Worm (Caenorhabditis elegans) whole organism, L4 larva: Measurements from ENCODE around the gene C36A4.4.

Source experiments
- F44E2.7 ChIP-seq: fragments of 200-800 bp; sonication (Bioruptor generic); IDR thresholded peaks from 2 replicates; pipeline ENCODE4 v2.1.2; 2022; ENCODE audit warnings: missing genetic modification characterization, missing compliant biosample characterization
- R02D3.7 ChIP-seq: fragments of 150-350 bp; sonication (generic microtip); optimal IDR thresholded peaks from 3 replicates; lab custom pipeline; 2014; ENCODE audit warnings: missing biosample characterization, missing genetic modification characterization
- T20F7.1 ChIP-seq: fragments of 200-800 bp; sonication (Bioruptor generic); optimal IDR thresholded peaks from 2 replicates; lab custom pipeline; 2018; ENCODE audit warnings: mild to moderate bottlenecking, missing genetic modification characterization, missing compliant biosample characterization
- Y5F2A.4 ChIP-seq: fragments of 200-800 bp; sonication (Bioruptor generic); optimal IDR thresholded peaks from 2 replicates; lab custom pipeline; 2018; ENCODE audit warnings: mild to moderate bottlenecking, missing genetic modification characterization, missing compliant biosample characterization
- ZK546.5 ChIP-seq, 2 experiments: sonication (generic microtip); optimal IDR thresholded peaks; 2 replicates each; lab custom pipeline; 2017; ENCODE audit warnings: missing biosample characterization in 2 of 2, missing genetic modification characterization in 2 of 2
- aha-1 ChIP-seq: fragments of 150-350 bp; peaks from one replicate; lab custom pipeline; 2014; ENCODE audit warnings: missing biosample characterization, missing genetic modification characterization
- aly-2 ChIP-seq: sonication (generic microtip); optimal IDR thresholded peaks from 2 replicates; lab custom pipeline; 2018; ENCODE audit warnings: missing biosample characterization, missing genetic modification characterization
- ceh-20 ChIP-seq: fragments of 200-800 bp; sonication (Bioruptor generic); IDR thresholded peaks from 2 replicates; pipeline ENCODE4 v1.3.6; 2022; ENCODE audit warnings: missing genetic modification reagents, missing genetic modification characterization, missing compliant biosample characterization
- ceh-28 ChIP-seq: fragments of 150-350 bp; optimal IDR thresholded peaks from 2 replicates; lab custom pipeline; 2014; ENCODE audit warnings: missing biosample characterization, missing genetic modification reagents, missing genetic modification characterization
- ceh-32 ChIP-seq: sonication (generic microtip); optimal IDR thresholded peaks from 2 replicates; lab custom pipeline; 2016; ENCODE audit warnings: mild to moderate bottlenecking, missing genetic modification characterization, missing compliant biosample characterization; ENCODE audit not compliant: poor library complexity
- ceh-82 ChIP-seq: sonication (generic microtip); optimal IDR thresholded peaks from 2 replicates; lab custom pipeline; 2017; ENCODE audit warnings: missing biosample characterization, missing genetic modification characterization
- ctbp-1 ChIP-seq: fragments of 200-800 bp; sonication (Bioruptor generic); IDR thresholded peaks from 2 replicates; pipeline ENCODE4 v1.3.6; 2022; ENCODE audit warnings: missing genetic modification reagents, missing genetic modification characterization, missing compliant biosample characterization
- daf-19 ChIP-seq: fragments of 200-800 bp; sonication (Bioruptor generic); conservative IDR thresholded peaks from 2 replicates; pipeline ENCODE4 v1.3.6; 2022; ENCODE audit warnings: missing genetic modification characterization, missing compliant biosample characterization
- daf-8 ChIP-seq: fragments of 200-800 bp; sonication (Bioruptor generic); IDR thresholded peaks from 2 replicates; pipeline ENCODE4 v1.3.6; 2022; ENCODE audit warnings: missing genetic modification characterization, missing compliant biosample characterization
- duxl-1 ChIP-seq: sonication (generic microtip); optimal IDR thresholded peaks from 2 replicates; lab custom pipeline; 2016; ENCODE audit warnings: mild to moderate bottlenecking, missing genetic modification characterization, moderate library complexity, missing compliant biosample characterization; ENCODE audit not compliant: poor library complexity
- egl-43 ChIP-seq: fragments of 200-800 bp; sonication (Bioruptor generic); IDR thresholded peaks from 2 replicates; pipeline ENCODE4 v1.3.6; 2022; ENCODE audit warnings: missing genetic modification reagents, missing genetic modification characterization, missing compliant biosample characterization
- fkh-10 ChIP-seq: fragments of 150-350 bp; optimal IDR thresholded peaks from 2 replicates; lab custom pipeline; 2014; ENCODE audit warnings: missing biosample characterization, missing genetic modification reagents, missing genetic modification characterization
- hif-1 ChIP-seq, 2 experiments: sonication (generic microtip); optimal IDR thresholded peaks; 2 replicates each; lab custom pipeline; 2016 to 2017; ENCODE audit warnings: missing compliant biosample characterization in 2 of 2, missing genetic modification characterization in 2 of 2, missing genetic modification reagents in 2 of 2, missing genotype in 2 of 2, mild to moderate bottlenecking in 1 of 2
- hlh-11 ChIP-seq: fragments of 200-800 bp; sonication (Bioruptor generic); optimal IDR thresholded peaks from 2 replicates; lab custom pipeline; 2018; ENCODE audit warnings: mild to moderate bottlenecking, missing genetic modification characterization, missing compliant biosample characterization
- hlh-30 ChIP-seq: sonication (generic microtip); optimal IDR thresholded peaks from 2 replicates; lab custom pipeline; 2017; ENCODE audit warnings: antibody characterized with exemption, mild to moderate bottlenecking, missing genetic modification characterization, missing compliant biosample characterization; ENCODE audit not compliant: insufficient read depth
- hmg-1.1 ChIP-seq: fragments of 200-800 bp; sonication (Bioruptor generic); IDR thresholded peaks from 2 replicates; pipeline ENCODE4 v1.3.6; 2022; ENCODE audit warnings: missing genetic modification reagents, missing genetic modification characterization, missing compliant biosample characterization
- jun-1 ChIP-seq: fragments of 150-350 bp; optimal IDR thresholded peaks from 2 replicates; lab custom pipeline; 2014; ENCODE audit warnings: missing biosample characterization, missing genetic modification reagents, missing genetic modification characterization
- lim-7 ChIP-seq: fragments of 200-800 bp; sonication (Bioruptor generic); IDR thresholded peaks from 2 replicates; pipeline ENCODE4 v1.3.6; 2022; ENCODE audit warnings: missing genetic modification characterization, missing compliant biosample characterization
- lin-13 ChIP-seq: fragments of 150-350 bp; optimal IDR thresholded peaks from 2 replicates; lab custom pipeline; 2014; ENCODE audit warnings: missing biosample characterization, missing genetic modification reagents, missing genetic modification characterization
- lin-38 ChIP-seq: fragments of 200-800 bp; sonication (Bioruptor generic); IDR thresholded peaks from 2 replicates; pipeline ENCODE4 v1.3.6; 2022; ENCODE audit warnings: missing genetic modification reagents, missing genetic modification characterization, missing compliant biosample characterization
- lin-39 ChIP-seq: fragments of 150-350 bp; optimal IDR thresholded peaks from 2 replicates; lab custom pipeline; 2014; ENCODE audit warnings: missing biosample characterization, missing genetic modification reagents, missing genetic modification characterization
- madf-5 ChIP-seq, 2 experiments: fragments of 200-800 bp; sonication (Bioruptor generic); IDR thresholded peaks; 2 replicates each; pipeline ENCODE4 v1.3.6; 2022; ENCODE audit warnings: missing compliant biosample characterization in 2 of 2, missing genetic modification characterization in 2 of 2
- madf-9 ChIP-seq: fragments of 200-800 bp; sonication (Bioruptor generic); conservative IDR thresholded peaks from 2 replicates; pipeline ENCODE4 v1.3.6; 2022; ENCODE audit warnings: missing genetic modification reagents, missing genetic modification characterization, missing compliant biosample characterization
- mdl-1 ChIP-seq, 2 experiments: fragments of 150-350 bp in 1 of 2; sonication (generic microtip) in 1 of 2; optimal IDR thresholded peaks; 2 replicates each; lab custom pipeline; 2014 to 2017; ENCODE audit warnings: missing biosample characterization in 2 of 2, missing genetic modification characterization in 2 of 2
- mdt-29 ChIP-seq: fragments of 200-800 bp; sonication (Bioruptor generic); IDR thresholded peaks from 2 replicates; pipeline ENCODE4 v1.3.6; 2022; ENCODE audit warnings: missing genetic modification reagents, missing genetic modification characterization, missing compliant biosample characterization
- mep-1 ChIP-seq: fragments of 150-350 bp; sonication (generic microtip); optimal IDR thresholded peaks from 3 replicates; lab custom pipeline; 2014; ENCODE audit warnings: missing biosample characterization, missing genetic modification characterization
- mes-2 ChIP-seq: sonication (generic microtip); optimal IDR thresholded peaks from 2 replicates; lab custom pipeline; 2016; ENCODE audit warnings: missing genotype, mild to moderate bottlenecking, missing genetic modification characterization, missing compliant biosample characterization; ENCODE audit not compliant: poor library complexity, severe bottlenecking
- nhr-25 ChIP-seq: sonication (generic microtip); optimal IDR thresholded peaks from 2 replicates; lab custom pipeline; 2017; ENCODE audit warnings: missing genetic modification characterization, mild to moderate bottlenecking, missing compliant biosample characterization, antibody characterized with exemption, moderate library complexity, borderline replicate concordance; ENCODE audit not compliant: insufficient read depth
- nhr-41 ChIP-seq: fragments of 200-800 bp; sonication (Bioruptor generic); IDR thresholded peaks from 2 replicates; pipeline ENCODE4 v1.3.6; 2022; ENCODE audit warnings: missing genetic modification reagents, missing genetic modification characterization, missing compliant biosample characterization
- nhr-42 ChIP-seq: fragments of 200-800 bp; sonication (Bioruptor generic); IDR thresholded peaks from 2 replicates; pipeline ENCODE4 v1.3.6; 2022; ENCODE audit warnings: missing genetic modification characterization, missing compliant biosample characterization
- nhr-48 ChIP-seq: sonication (generic microtip); optimal IDR thresholded peaks from 2 replicates; lab custom pipeline; 2016; ENCODE audit warnings: mild to moderate bottlenecking, missing genetic modification characterization, missing compliant biosample characterization
- nhr-76 ChIP-seq: fragments of 150-350 bp; optimal IDR thresholded peaks from 2 replicates; lab custom pipeline; 2014; ENCODE audit warnings: missing biosample characterization, missing genetic modification characterization
- pqm-1 ChIP-seq: sonication (generic microtip); optimal IDR thresholded peaks from 2 replicates; lab custom pipeline; 2017; ENCODE audit warnings: missing biosample characterization, missing genetic modification characterization
- skn-1 ChIP-seq: fragments of 150-350 bp; optimal IDR thresholded peaks from 2 replicates; lab custom pipeline; 2014; ENCODE audit warnings: missing biosample characterization, missing genetic modification characterization
- snpc-1.2 ChIP-seq: fragments of 200-800 bp; sonication (Bioruptor generic); IDR thresholded peaks from 2 replicates; pipeline ENCODE4 v1.3.6; 2022; ENCODE audit warnings: missing genetic modification reagents, missing genetic modification characterization, missing compliant biosample characterization
- spr-1 ChIP-seq: sonication (generic microtip); optimal IDR thresholded peaks from 2 replicates; lab custom pipeline; 2016; ENCODE audit warnings: mild to moderate bottlenecking, missing genetic modification characterization, missing compliant biosample characterization
- tag-97 ChIP-seq: fragments of 200-800 bp; sonication (Bioruptor generic); IDR thresholded peaks from 2 replicates; pipeline ENCODE4 v1.3.6; 2022; ENCODE audit warnings: missing genetic modification characterization, missing compliant biosample characterization
- unc-130 ChIP-seq: sonication (generic microtip); optimal IDR thresholded peaks from 2 replicates; lab custom pipeline; 2016; ENCODE audit warnings: missing genetic modification reagents, missing genetic modification characterization, missing compliant biosample characterization
- zfp-2 ChIP-seq: sonication (generic microtip); optimal IDR thresholded peaks from 2 replicates; lab custom pipeline; 2016; ENCODE audit warnings: mild to moderate bottlenecking, missing genetic modification characterization, missing compliant biosample characterization
- zfp-3 ChIP-seq: fragments of 200-800 bp; sonication (Bioruptor generic); conservative IDR thresholded peaks from 2 replicates; pipeline ENCODE4 v1.3.6; 2022; ENCODE audit warnings: missing genetic modification reagents, missing genetic modification characterization, missing compliant biosample characterization
- zip-11 ChIP-seq: fragments of 200-800 bp; sonication (Bioruptor generic); IDR thresholded peaks from 2 replicates; pipeline ENCODE4 v1.3.6; 2022; ENCODE audit warnings: missing genetic modification characterization, missing compliant biosample characterization
- ztf-7 ChIP-seq: fragments of 150-350 bp; optimal IDR thresholded peaks from 2 replicates; lab custom pipeline; 2014; ENCODE audit warnings: missing biosample characterization, missing genetic modification characterization

The C36A4.4 gene

ce11 chrIII:3809008-3809407, 34.4 kb downstream of the C36A4.4 start, which contains the start of gene toh-1:
TSS of gene toh-1 (minus strand) at chrIII:3809030.
- TF ChIP-seq nhr-25 (peak; percentile 67), lin-39 (tag; lab: Kevin White, UChicago) (no peak), aly-2 (no peak), ZK546.5 (tag; optimal IDR thresholded peaks at IDR 0.05; lab: Kevin White, UChicago) (no peak), tag-97 (GFP tag; lab: Robert Waterston, UW) (no peak), ceh-32 (tag; lab: Kevin White, UChicago) (no peak), jun-1 (tag; lab: Kevin White, UChicago) (peak; percentile 61), ztf-7 (tag; lab: Kevin White, UChicago) (no peak), fkh-10 (GFP tag; lab: Kevin White, UChicago) (no peak), ceh-20 (GFP tag; lab: Robert Waterston, UW) (no peak), ceh-28 (tag; lab: Kevin White, UChicago) (no peak), unc-130 (GFP tag; lab: Kevin White, UChicago) (no peak), nhr-42 (GFP tag; lab: Robert Waterston, UW) (no peak), zfp-2 (no peak), duxl-1 (no peak), zip-11 (no peak), aha-1 (tag; lab: Kevin White, UChicago) (peak; percentile 59), nhr-76 (no peak), snpc-1.2 (GFP tag; lab: Robert Waterston, UW) (no peak), daf-19 (GFP tag; lab: Robert Waterston, UW) (no peak), R02D3.7 (tag; lab: Kevin White, UChicago) (no peak), ctbp-1 (GFP tag; lab: Robert Waterston, UW) (no peak), spr-1 (tag; lab: Kevin White, UChicago) (no peak), daf-8 (no peak), nhr-41 (GFP tag; lab: Robert Waterston, UW) (no peak), mdt-29 (GFP tag; lab: Robert Waterston, UW) (no peak), mes-2 (tag; lab: Kevin White, UChicago) (peak; percentile 3), mep-1 (tag; lab: Kevin White, UChicago) (no peak), egl-43 (GFP tag; lab: Robert Waterston, UW) (no peak), T20F7.1 (GFP tag; lab: Kevin White, UChicago) (no peak), madf-5 (GFP tag; IDR thresholded peaks at IDR 0.05; lab: Robert Waterston, UW) (no peak), lin-13 (no peak), hmg-1.1 (GFP tag; lab: Robert Waterston, UW) (no peak), mdl-1 (tag; optimal IDR thresholded peaks at IDR 0.05; lab: Kevin White, UChicago) (peak in 1 of 2 experiments; percentile 35), ceh-82 (tag; lab: Kevin White, UChicago) (no peak), hif-1 (tag; optimal IDR thresholded peaks at IDR 0.05; lab: Kevin White, UChicago) (no peak), skn-1 (tag; lab: Kevin White, UChicago) (no peak), lim-7 (GFP tag; lab: Robert Waterston, UW) (no peak), madf-9 (no peak), zfp-3 (GFP tag; lab: Robert Waterston, UW) (no peak)

ce11 chrIII:3807590-3807989, 35.8 kb downstream of the C36A4.4 start:
- no peak for TF ChIP-seq pqm-1 (tag; lab: Kevin White, UChicago)
- TF ChIP-seq hlh-11 (tag; lab: Kevin White, UChicago) = peak; percentile 7
- TF ChIP-seq hlh-30 (tag; lab: Kevin White, UChicago) = no peak
- TF ChIP-seq nhr-48 (tag; lab: Kevin White, UChicago) = no peak
- TF ChIP-seq F44E2.7 = no peak
- TF ChIP-seq lin-38 = no peak
- no peak for TF ChIP-seq unc-130 (GFP tag; lab: Kevin White, UChicago)
- no peak for TF ChIP-seq Y5F2A.4 (GFP tag; lab: Kevin White, UChicago)
